Fruit fly (Drosophila melanogaster): Measurements from ENCODE around the gene CG7202.

The CG7202 gene

dm6 chr3L:21515823-21516715 is 23.5 kb upstream of the CG7202 start, which contains the start of the genes SAK and Cdk12 (continued):
- TF ChIP-seq zen2 (GFP tag; IDR thresholded peaks at IDR 0.05; ENCODE audit: partially characterized antibody) (no peak; the same call in 2 of the 3 replicates), BtbVII (GFP tag; optimal IDR thresholded peaks at IDR 0.05) (peak; percentile 82), ash1 (GFP tag; optimal IDR thresholded peaks at IDR 0.05) (no peak), CG2116 (GFP tag; optimal IDR thresholded peaks at IDR 0.05) (peak; percentile 74), CG18262 (tag; optimal IDR thresholded peaks at IDR 0.05) (peak; percentile 89), CG8359 (GFP tag; optimal IDR thresholded peaks at IDR 0.05; ENCODE audit: borderline replicate concordance) (peak; percentile 55), inv (GFP tag; IDR thresholded peaks at IDR 0.05; ENCODE audit: partially characterized antibody) (peak; percentile 22; the same call in 1 of the 2 replicates), CG8388 (GFP tag; optimal IDR thresholded peaks at IDR 0.05) (peak; percentile 78), CG11093 (GFP tag; IDR thresholded peaks at IDR 0.05) (peak; percentile 74; the same call in 2 of the 3 replicates), CG17829 (tag; optimal IDR thresholded peaks at IDR 0.05) (peak; percentile 89), pum (GFP tag; optimal IDR thresholded peaks at IDR 0.05) (peak; percentile 60), CG6254 (GFP tag; optimal IDR thresholded peaks at IDR 0.05) (peak; percentile 76), Sry-β (GFP tag; optimal IDR thresholded peaks at IDR 0.05) (peak; percentile 64), hb (GFP tag; IDR thresholded peaks at IDR 0.05; ENCODE audit: partially characterized antibody) (no peak), wek (GFP tag; optimal IDR thresholded peaks at IDR 0.05) (no peak), vvl (GFP tag; IDR thresholded peaks at IDR 0.05) (peak; percentile 88), CG1647 (GFP tag; optimal IDR thresholded peaks at IDR 0.05) (peak; percentile 30), CG3995 (GFP tag; optimal IDR thresholded peaks at IDR 0.05) (peak; percentile 45), Gug (GFP tag; IDR thresholded peaks at IDR 0.05) (peak; percentile 87), CG4424 (GFP tag; optimal IDR thresholded peaks at IDR 0.05) (peak; percentile 85), CG4730 (GFP tag; IDR thresholded peaks at IDR 0.05) (no peak; the same call in 1 of the 2 replicates), grau (tag; optimal IDR thresholded peaks at IDR 0.05) (peak; percentile 92), gcm2 (GFP tag; optimal IDR thresholded peaks at IDR 0.05) (no peak), CG7928 (GFP tag; optimal IDR thresholded peaks at IDR 0.05) (peak; percentile 96), peb (GFP tag; IDR thresholded peaks at IDR 0.05) (peak; percentile 33), crp (GFP tag; optimal IDR thresholded peaks at IDR 0.05) (peak in 1 of 2 experiments; percentile 33), CG4820 (GFP tag; optimal IDR thresholded peaks at IDR 0.05) (peak; percentile 83), CG32767 (GFP tag; IDR thresholded peaks at IDR 0.05) (peak; percentile 53), zfh2 (GFP tag; optimal IDR thresholded peaks at IDR 0.05) (peak; percentile 81), HHEX (GFP tag; optimal IDR thresholded peaks at IDR 0.05) (peak; percentile 85), zfh1 (GFP tag; IDR thresholded peaks at IDR 0.05) (peak; percentile 74; the same call in 2 of the 3 replicates), wdn (GFP tag; IDR thresholded peaks at IDR 0.05) (peak; percentile 76), CG10979 (tag; optimal IDR thresholded peaks at IDR 0.05) (peak; percentile 80), ind (GFP tag; optimal IDR thresholded peaks at IDR 0.05) (peak; percentile 86), fu2 (GFP tag; optimal IDR thresholded peaks at IDR 0.05) (peak; percentile 67), da (GFP tag; optimal IDR thresholded peaks at IDR 0.05) (no peak), Ptx1 (GFP tag; IDR thresholded peaks at IDR 0.05) (peak; percentile 88), Antp (GFP tag; optimal IDR thresholded peaks at IDR 0.05) (peak; percentile 71), Nf-YA (GFP tag; IDR thresholded peaks at IDR 0.05) (no peak), dimm (GFP tag; IDR thresholded peaks at IDR 0.05) (peak; percentile 21; the same call in 1 of the 2 replicates), Trl (optimal IDR thresholded peaks at IDR 0.05) (no peak), Trl (GFP tag; optimal IDR thresholded peaks at IDR 0.05) (peak; percentile 49), exex (tag; optimal IDR thresholded peaks at IDR 0.05) (peak; percentile 69), CG6654 (GFP tag; optimal IDR thresholded peaks at IDR 0.05) (peak; percentile 68), nerfin-1 (tag; optimal IDR thresholded peaks at IDR 0.05) (peak; percentile 77), CG33557 (GFP tag; optimal IDR thresholded peaks at IDR 0.05) (peak; percentile 85), CG5953 (GFP tag; IDR thresholded peaks at IDR 0.05) (peak; percentile 38; the same call in 1 of the 2 replicates), Sox102F (GFP tag; optimal IDR thresholded peaks at IDR 0.05) (peak; percentile 79)
